Fruit fly (Drosophila melanogaster) whole organism, wandering third instar larva: Measurements from ENCODE around the gene CG43185.

ENCODE experiments used
- Dfd ChIP-seq: fragments of >200 bp; optimal IDR thresholded peaks from 2 replicates; lab custom pipeline; 2017; ENCODE audit warnings: missing biosample characterization, missing genetic modification characterization
- Dif ChIP-seq: fragments of 200-275, 200-300 bp; sonication (Bioruptor generic); optimal IDR thresholded peaks from 2 replicates; lab custom pipeline; 2018; ENCODE audit warnings: missing biosample characterization, missing genetic modification characterization; ENCODE audit not compliant: partially characterized antibody
- Hr78 ChIP-seq: fragments of >200 bp; optimal IDR thresholded peaks from 2 replicates; lab custom pipeline; 2017; ENCODE audit warnings: missing biosample characterization, missing genetic modification characterization
- Myc ChIP-seq: fragments of >200 bp; optimal IDR thresholded peaks from 2 replicates; lab custom pipeline; 2017
- Vsx2 ChIP-seq: fragments of 200-300, 225-300 bp; sonication (Bioruptor generic); optimal IDR thresholded peaks from 2 replicates; lab custom pipeline; 2018; ENCODE audit warnings: missing biosample characterization, missing genetic modification characterization; ENCODE audit not compliant: partially characterized antibody
- dmrt93B ChIP-seq: fragments of 200-800 bp; sonication (Bioruptor generic); optimal IDR thresholded peaks from 2 replicates; lab custom pipeline; 2018; ENCODE audit warnings: missing biosample characterization, mild to moderate bottlenecking, missing genetic modification characterization
- psq ChIP-seq: fragments of 200-800 bp; sonication (Bioruptor generic); optimal IDR thresholded peaks from 3 replicates; lab custom pipeline; 2017; ENCODE audit warnings: missing biosample characterization, mild to moderate bottlenecking, missing genetic modification characterization, moderate library complexity
- sage ChIP-seq: fragments of 200-800 bp; sonication (Bioruptor generic); optimal IDR thresholded peaks from 2 replicates; lab custom pipeline; 2016; ENCODE audit warnings: missing biosample characterization, mild to moderate bottlenecking, missing genetic modification characterization

- TF ChIP-seq psq (GFP tag; lab: Kevin White, UChicago), result no peak
- TF ChIP-seq Vsx2 (GFP tag; lab: Kevin White, UChicago), result no peak
- no peak for TF ChIP-seq Myc (lab: Kevin White, UChicago)
- no peak for TF ChIP-seq Dif (GFP tag; lab: Kevin White, UChicago)
- no peak for TF ChIP-seq dmrt93B (GFP tag; lab: Kevin White, UChicago)
- TF ChIP-seq Hr78 (GFP tag; lab: Kevin White, UChicago), result no peak
- TF ChIP-seq sage (GFP tag; lab: Kevin White, UChicago), result no peak
- no peak for TF ChIP-seq Dfd
These were observed 5.9 kb downstream of the CG43185 start for dm6 chr2L:5890556-5890955.
